Fruit fly (Drosophila melanogaster) whole organism, pupa: ENCODE results near the gene CG13049.

ENCODE experiments used
- CG10348 ChIP-seq: fragments of 200-800 bp; sonication (Bioruptor generic); IDR thresholded peaks from 2 replicates; pipeline ENCODE4 v1.3.6; 2022; ENCODE audit warnings: missing biosample characterization, missing genetic modification characterization
- CG12605 ChIP-seq: fragments of 200-800 bp; sonication (Bioruptor generic); IDR thresholded peaks from 2 replicates; pipeline ENCODE4 v1.3.6; 2022; ENCODE audit warnings: missing biosample characterization, missing genetic modification characterization
- CG13204 ChIP-seq: fragments of 200-800 bp; sonication (Bioruptor generic); optimal IDR thresholded peaks from 2 replicates; lab custom pipeline; 2018; ENCODE audit warnings: missing biosample characterization, mild to moderate bottlenecking, missing genetic modification characterization, moderate library complexity
- CG14655 ChIP-seq: fragments of 200-800 bp; sonication (Bioruptor generic); optimal IDR thresholded peaks from 3 replicates; lab custom pipeline; 2017; ENCODE audit warnings: mild to moderate bottlenecking, missing biosample characterization, missing genetic modification reagents, missing genetic modification characterization
- CG15710 ChIP-seq: fragments of 200-800 bp; sonication (Bioruptor generic); optimal IDR thresholded peaks from 2 replicates; lab custom pipeline; 2018; ENCODE audit warnings: missing biosample characterization, mild to moderate bottlenecking, missing genetic modification characterization, moderate library complexity
- CG17806 ChIP-seq: fragments of 200-800 bp; sonication (Bioruptor generic); optimal IDR thresholded peaks from 2 replicates; lab custom pipeline; 2018; ENCODE audit warnings: missing biosample characterization, mild to moderate bottlenecking, missing genetic modification characterization, moderate library complexity
- CG32121 ChIP-seq: fragments of 200-800 bp; sonication (Bioruptor generic); IDR thresholded peaks from 2 replicates; pipeline ENCODE4 v1.3.6; 2022; ENCODE audit warnings: missing biosample characterization, missing genetic modification characterization
- CG34367 ChIP-seq: fragments of 200-800 bp; sonication (Bioruptor generic); optimal IDR thresholded peaks from 2 replicates; lab custom pipeline; 2018; ENCODE audit warnings: missing biosample characterization, mild to moderate bottlenecking, missing genetic modification characterization
- CG4496 ChIP-seq: fragments of 200-800 bp; sonication (Bioruptor generic); IDR thresholded peaks from 3 replicates; pipeline ENCODE4 v1.3.6; 2022; ENCODE audit warnings: missing biosample characterization, missing genetic modification characterization
- CG8159 ChIP-seq: fragments of 200-800 bp; sonication (Bioruptor generic); optimal IDR thresholded peaks from 3 replicates; lab custom pipeline; 2018; ENCODE audit warnings: missing biosample characterization, mild to moderate bottlenecking, missing genetic modification characterization, moderate library complexity
- CG8301 ChIP-seq: fragments of 200-800 bp; sonication (Bioruptor generic); optimal IDR thresholded peaks from 2 replicates; lab custom pipeline; 2018; ENCODE audit warnings: missing biosample characterization, mild to moderate bottlenecking, missing genetic modification characterization
- CG9948 ChIP-seq: fragments of 200-800 bp; sonication (Bioruptor generic); optimal IDR thresholded peaks from 2 replicates; lab custom pipeline; 2018; ENCODE audit warnings: missing biosample characterization, mild to moderate bottlenecking, missing genetic modification characterization, moderate library complexity
- D1 ChIP-seq: fragments of 200-800 bp; sonication (Bioruptor generic); optimal IDR thresholded peaks from 2 replicates; lab custom pipeline; 2018; ENCODE audit warnings: missing biosample characterization, mild to moderate bottlenecking, missing genetic modification characterization, moderate library complexity
- EcR ChIP-seq: fragments of 200-800 bp; sonication (Bioruptor generic); optimal IDR thresholded peaks from 3 replicates; lab custom pipeline; 2019; ENCODE audit warnings: missing biosample characterization, missing genetic modification characterization, mild to moderate bottlenecking, moderate library complexity, missing genetic modification reagents
- Ets98B ChIP-seq: fragments of 200-800 bp; sonication (Bioruptor generic); IDR thresholded peaks from 2 replicates; pipeline ENCODE4 v1.3.6; 2022; ENCODE audit warnings: missing biosample characterization, missing genetic modification characterization
- Pif1A ChIP-seq: fragments of 200-800 bp; sonication (Bioruptor generic); optimal IDR thresholded peaks from 3 replicates; lab custom pipeline; 2016; ENCODE audit warnings: missing biosample characterization, missing genetic modification characterization
- Pif1B ChIP-seq: fragments of 200-800 bp; sonication (Bioruptor generic); optimal IDR thresholded peaks from 3 replicates; lab custom pipeline; 2016; ENCODE audit warnings: missing biosample characterization, missing genetic modification characterization
- Snoo ChIP-seq: fragments of 200-800 bp; sonication (Bioruptor generic); optimal IDR thresholded peaks from 3 replicates; lab custom pipeline; 2017; ENCODE audit warnings: missing biosample characterization, mild to moderate bottlenecking, missing genetic modification characterization, inconsistent platforms
- fd96Ca ChIP-seq: fragments of 200-800 bp; sonication (Bioruptor generic); IDR thresholded peaks from 3 replicates; pipeline ENCODE4 v1.3.6; 2022; ENCODE audit warnings: missing biosample characterization, missing genetic modification characterization
- gl ChIP-seq: fragments of 200-800 bp; sonication (Bioruptor generic); optimal IDR thresholded peaks from 2 replicates; lab custom pipeline; 2018; ENCODE audit warnings: missing biosample characterization, mild to moderate bottlenecking, missing genetic modification characterization
- rn ChIP-seq: fragments of 200-800 bp; sonication (Bioruptor generic); IDR thresholded peaks from 2 replicates; pipeline ENCODE4 v1.3.6; 2022; ENCODE audit warnings: missing biosample characterization, missing genetic modification characterization

CG13049 gene

dm6 chr3L:16295447-16295846 is 13.7 kb upstream of the CG13049 start, which contains the start of gene CG4962:
Gene CG4962, minus strand, starts transcription at chr3L:16295547.
- TF ChIP-seq D1, result no peak
- TF ChIP-seq CG17806 (tag; lab: Kevin White, UChicago), result no peak
- TF ChIP-seq CG9948, result no peak
- TF ChIP-seq CG15710 (tag; lab: Kevin White, UChicago), result no peak
- no peak for TF ChIP-seq CG34367 (tag; lab: Kevin White, UChicago)
- TF ChIP-seq CG14655 (GFP tag; lab: Kevin White, UChicago), result no peak
- TF ChIP-seq CG32121 (GFP tag; lab: Robert Waterston, UW), result no peak
- no peak for TF ChIP-seq Ets98B (GFP tag; lab: Robert Waterston, UW)
- no peak for TF ChIP-seq CG8159 (tag; lab: Kevin White, UChicago)
- TF ChIP-seq Pif1B, result no peak
- TF ChIP-seq Snoo (tag; lab: Kevin White, UChicago), result no peak
- TF ChIP-seq CG4496 (GFP tag; lab: Robert Waterston, UW), result no peak
- no peak for TF ChIP-seq fd96Ca
- TF ChIP-seq rn (GFP tag; lab: Robert Waterston, UW), result no peak
- TF ChIP-seq gl (tag; lab: Kevin White, UChicago), result no peak
- no peak for TF ChIP-seq EcR (GFP tag; lab: Kevin White, UChicago)
- no peak for TF ChIP-seq CG8301 (tag; lab: Kevin White, UChicago)
- TF ChIP-seq Pif1A (GFP tag; lab: Kevin White, UChicago), result no peak
- TF ChIP-seq CG13204 (GFP tag; lab: Kevin White, UChicago), result no peak

dm6 chr3L:16291678-16292077 is 9.9 kb upstream of the CG13049 start:
- no peak for TF ChIP-seq rn (GFP tag; lab: Robert Waterston, UW)
- peak; percentile 13; the same call in 1 of the 3 replicates for TF ChIP-seq CG4496 (GFP tag; lab: Robert Waterston, UW)
- TF ChIP-seq fd96Ca, result peak; percentile 19; the same call in 1 of the 3 replicates
- TF ChIP-seq Pif1B, result no peak
- no peak for TF ChIP-seq CG10348 (GFP tag; lab: Robert Waterston, UW)
- TF ChIP-seq D1, result no peak
- TF ChIP-seq CG8159 (tag; lab: Kevin White, UChicago), result no peak
- no peak for TF ChIP-seq CG34367 (tag; lab: Kevin White, UChicago)
- peak; percentile 48 for TF ChIP-seq Ets98B (GFP tag; lab: Robert Waterston, UW)
- TF ChIP-seq EcR (GFP tag; lab: Kevin White, UChicago), result no peak
- TF ChIP-seq CG8301 (tag; lab: Kevin White, UChicago), result no peak
- TF ChIP-seq CG12605 (GFP tag; lab: Robert Waterston, UW), result no peak
- no peak for TF ChIP-seq Snoo (tag; lab: Kevin White, UChicago)
- TF ChIP-seq CG32121 (GFP tag; lab: Robert Waterston, UW), result no peak
- no peak for TF ChIP-seq gl (tag; lab: Kevin White, UChicago)
- no peak for TF ChIP-seq CG13204 (GFP tag; lab: Kevin White, UChicago)
- TF ChIP-seq CG14655 (GFP tag; lab: Kevin White, UChicago), result no peak
- no peak for TF ChIP-seq CG15710 (tag; lab: Kevin White, UChicago)
- TF ChIP-seq, all 21 proteins: peak for 3

dm6 chr3L:16290850-16291249 is 9.1 kb upstream of the CG13049 start, which contains the start of gene CG13045:
Gene CG13045, minus strand, starts transcription at chr3L:16290950.
- TF ChIP-seq CG14655 (GFP tag; lab: Kevin White, UChicago) (no peak), Pif1A (GFP tag; lab: Kevin White, UChicago) (no peak), CG32121 (GFP tag; lab: Robert Waterston, UW) (no peak), CG4496 (GFP tag; lab: Robert Waterston, UW) (no peak), CG15710 (tag; lab: Kevin White, UChicago) (no peak), Snoo (tag; lab: Kevin White, UChicago) (no peak), CG34367 (tag; lab: Kevin White, UChicago) (no peak), fd96Ca (no peak), CG13204 (GFP tag; lab: Kevin White, UChicago) (no peak), EcR (GFP tag; lab: Kevin White, UChicago) (no peak), CG12605 (GFP tag; lab: Robert Waterston, UW) (no peak), D1 (no peak), CG17806 (tag; lab: Kevin White, UChicago) (no peak), gl (tag; lab: Kevin White, UChicago) (no peak), Pif1B (no peak), CG10348 (GFP tag; lab: Robert Waterston, UW) (no peak), Ets98B (GFP tag; lab: Robert Waterston, UW) (no peak), CG8301 (tag; lab: Kevin White, UChicago) (no peak), CG9948 (no peak), rn (GFP tag; lab: Robert Waterston, UW) (no peak)

dm6 chr3L:16289067-16289466 is 7.3 kb upstream of the CG13049 start:
- TF ChIP-seq CG9948, result peak; percentile 32
- no peak for TF ChIP-seq D1
- TF ChIP-seq Snoo (tag; lab: Kevin White, UChicago), result no peak
- TF ChIP-seq Ets98B (GFP tag; lab: Robert Waterston, UW), result no peak
- TF ChIP-seq EcR (GFP tag; lab: Kevin White, UChicago), result no peak
- TF ChIP-seq CG4496 (GFP tag; lab: Robert Waterston, UW), result no peak
- TF ChIP-seq CG32121 (GFP tag; lab: Robert Waterston, UW), result no peak
- no peak for TF ChIP-seq CG12605 (GFP tag; lab: Robert Waterston, UW)
- TF ChIP-seq CG17806 (tag; lab: Kevin White, UChicago), result peak; percentile 22
- TF ChIP-seq CG13204 (GFP tag; lab: Kevin White, UChicago), result no peak
- peak; percentile 3 for TF ChIP-seq CG34367 (tag; lab: Kevin White, UChicago)
- TF ChIP-seq Pif1A (GFP tag; lab: Kevin White, UChicago), result peak; percentile 25
- no peak for TF ChIP-seq Pif1B
- no peak for TF ChIP-seq gl (tag; lab: Kevin White, UChicago)
- TF ChIP-seq CG8159 (tag; lab: Kevin White, UChicago), result peak; percentile 10
- TF ChIP-seq rn (GFP tag; lab: Robert Waterston, UW), result no peak
- TF ChIP-seq fd96Ca, result no peak
- no peak for TF ChIP-seq CG10348 (GFP tag; lab: Robert Waterston, UW)
- TF ChIP-seq CG14655 (GFP tag; lab: Kevin White, UChicago), result peak; percentile 52
- TF ChIP-seq CG15710 (tag; lab: Kevin White, UChicago), result peak; percentile 5
- TF ChIP-seq CG8301 (tag; lab: Kevin White, UChicago), result no peak

- no peak for TF ChIP-seq CG10348 (GFP tag; lab: Robert Waterston, UW)
- TF ChIP-seq D1, result no peak
- TF ChIP-seq CG14655 (GFP tag; lab: Kevin White, UChicago), result no peak
- TF ChIP-seq Ets98B (GFP tag; lab: Robert Waterston, UW), result no peak
- TF ChIP-seq CG12605 (GFP tag; lab: Robert Waterston, UW), result no peak
- TF ChIP-seq CG34367 (tag; lab: Kevin White, UChicago), result no peak
- TF ChIP-seq CG9948, result no peak
- no peak for TF ChIP-seq fd96Ca
- TF ChIP-seq CG8159 (tag; lab: Kevin White, UChicago), result no peak
- TF ChIP-seq, all 21 proteins: peak for 0
Measured at dm6 chr3L:16288322-16288721, 6.6 kb upstream of the CG13049 start, which contains the start of gene CG13046. Gene CG13046, minus strand, starts transcription at chr3L:16288422.
